Worm (Caenorhabditis elegans) whole organism, young adult: ENCODE data around the gene C18D11.3.
"Not testable (repeated sequence)": the region's sequence is repeated elsewhere in the genome, so short reads cannot be mapped to it uniquely, and the experiment has no call there.

ENCODE experiments used
- B0035.1 ChIP-seq: sonication (generic microtip); optimal IDR thresholded peaks from 2 replicates; lab custom pipeline; 2016; ENCODE audit warnings: missing genetic modification characterization, mild to moderate bottlenecking, missing compliant biosample characterization, missing genotype, missing genetic modification reagents
- D2030.7 ChIP-seq: fragments of 200-800 bp; sonication (Bioruptor generic); IDR thresholded peaks from 2 replicates; pipeline ENCODE4 v1.3.6; 2022; ENCODE audit warnings: missing genetic modification reagents, missing genetic modification characterization, missing compliant biosample characterization
- F23B12.7 ChIP-seq: sonication (generic microtip); optimal IDR thresholded peaks from 2 replicates; lab custom pipeline; 2017; ENCODE audit warnings: missing genetic modification characterization, mild to moderate bottlenecking, missing compliant biosample characterization, antibody characterized with exemption, moderate library complexity; ENCODE audit not compliant: insufficient read depth
- F37B4.10 ChIP-seq: fragments of 200-800 bp; sonication (Bioruptor generic); IDR thresholded peaks from 2 replicates; pipeline ENCODE4 v1.3.6; 2022; ENCODE audit warnings: missing genetic modification characterization, missing compliant biosample characterization
- F39B2.1 ChIP-seq: fragments of 200-800 bp; sonication (Bioruptor generic); IDR thresholded peaks from 2 replicates; pipeline ENCODE4 v1.3.6; 2022; ENCODE audit warnings: missing genetic modification reagents, missing genetic modification characterization, missing compliant biosample characterization
- F49E8.2 ChIP-seq: sonication (generic microtip); optimal IDR thresholded peaks from 3 replicates; lab custom pipeline; 2017; ENCODE audit warnings: missing genetic modification characterization, mild to moderate bottlenecking, missing compliant biosample characterization, antibody characterized with exemption, moderate library complexity; ENCODE audit not compliant: insufficient read depth
- F52B5.7 ChIP-seq: sonication (generic microtip); optimal IDR thresholded peaks from 2 replicates; lab custom pipeline; 2016; ENCODE audit warnings: mild to moderate bottlenecking, missing genetic modification characterization, missing compliant biosample characterization
- T07F8.4 ChIP-seq: sonication (generic microtip); optimal IDR thresholded peaks from 2 replicates; lab custom pipeline; 2016; ENCODE audit warnings: mild to moderate bottlenecking, missing genetic modification characterization, moderate library complexity, missing compliant biosample characterization
- Y53G8AR.9 ChIP-seq: fragments of 200-800 bp; sonication (Bioruptor generic); conservative IDR thresholded peaks from 2 replicates; pipeline ENCODE4 v1.3.6; 2022; ENCODE audit warnings: missing genetic modification reagents, missing genetic modification characterization, missing compliant biosample characterization
- Y79H2A.3 ChIP-seq: fragments of 200-800 bp; sonication (Bioruptor generic); conservative IDR thresholded peaks from 2 replicates; pipeline ENCODE4 v1.3.6; 2022; ENCODE audit warnings: missing genetic modification reagents, missing genetic modification characterization, missing compliant biosample characterization
- Y95B8A.8 ChIP-seq: fragments of 200-800 bp; sonication (Bioruptor generic); IDR thresholded peaks from 2 replicates; pipeline ENCODE4 v1.3.6; 2022; ENCODE audit warnings: missing genetic modification reagents, missing genetic modification characterization, missing compliant biosample characterization
- attf-5 ChIP-seq: fragments of 200-800 bp; sonication (Bioruptor generic); optimal IDR thresholded peaks from 2 replicates; lab custom pipeline; 2018; ENCODE audit warnings: mild to moderate bottlenecking, missing genetic modification characterization, missing compliant biosample characterization
- bed-1 ChIP-seq: fragments of 200-800 bp; sonication (Bioruptor generic); IDR thresholded peaks from 2 replicates; pipeline ENCODE4 v1.3.6; 2022; ENCODE audit warnings: missing genetic modification reagents, missing genetic modification characterization, missing compliant biosample characterization
- cebp-1 ChIP-seq, 2 experiments: fragments of 200-800 bp in 1 of 2; sonication (Bioruptor generic) in 1 of 2; sonication (generic microtip) in 1 of 2; IDR thresholded peaks in 1 of 2; optimal IDR thresholded peaks in 1 of 2; 2 replicates each; pipeline versions ENCODE4 v1.3.6 to Lab custom; 2017 to 2022; ENCODE audit warnings: missing compliant biosample characterization in 2 of 2, missing genetic modification characterization in 2 of 2, mild to moderate bottlenecking in 1 of 2, missing genetic modification reagents in 1 of 2, moderate library complexity in 1 of 2
- ceh-100 ChIP-seq: fragments of 200-800 bp; sonication (Bioruptor generic); IDR thresholded peaks from 2 replicates; pipeline ENCODE4 v1.3.6; 2022; ENCODE audit warnings: missing genetic modification reagents, missing genetic modification characterization, missing compliant biosample characterization
- ceh-79 ChIP-seq: sonication (generic microtip); optimal IDR thresholded peaks from 2 replicates; lab custom pipeline; 2017; ENCODE audit warnings: mild to moderate bottlenecking, missing genetic modification characterization, missing compliant biosample characterization
- die-1 ChIP-seq: sonication (generic microtip); optimal IDR thresholded peaks from 2 replicates; lab custom pipeline; 2016; ENCODE audit warnings: missing genotype, mild to moderate bottlenecking, missing genetic modification characterization, missing compliant biosample characterization
- dpl-1 ChIP-seq: fragments of 150-350 bp; optimal IDR thresholded peaks from 2 replicates; lab custom pipeline; 2014; ENCODE audit warnings: missing biosample characterization, missing genetic modification reagents, missing genetic modification characterization
- egl-44 ChIP-seq: fragments of 200-800 bp; sonication (Bioruptor generic); IDR thresholded peaks from 2 replicates; pipeline ENCODE4 v1.3.6; 2022; ENCODE audit warnings: missing genetic modification reagents, missing genetic modification characterization, missing compliant biosample characterization
- egrh-3 ChIP-seq: fragments of 200-800 bp; sonication (Bioruptor generic); IDR thresholded peaks from 2 replicates; pipeline ENCODE4 v1.3.6; 2022; ENCODE audit warnings: missing genetic modification reagents, missing genetic modification characterization, missing compliant biosample characterization
- ets-4 ChIP-seq: fragments of 200-800 bp; sonication (Bioruptor generic); optimal IDR thresholded peaks from 2 replicates; lab custom pipeline; 2018; ENCODE audit warnings: mild to moderate bottlenecking, missing genetic modification characterization, missing compliant biosample characterization
- him-1 ChIP-seq: sonication (generic microtip); optimal IDR thresholded peaks from 2 replicates; lab custom pipeline; 2016; ENCODE audit warnings: missing genotype, missing genetic modification reagents, missing genetic modification characterization, missing compliant biosample characterization
- hlh-12 ChIP-seq: sonication (generic microtip); optimal IDR thresholded peaks from 2 replicates; lab custom pipeline; 2016; ENCODE audit warnings: missing genetic modification characterization, missing compliant biosample characterization
- hrde-1 ChIP-seq: sonication (generic microtip); optimal IDR thresholded peaks from 2 replicates; lab custom pipeline; 2016; ENCODE audit warnings: missing genetic modification characterization, mild to moderate bottlenecking, missing compliant biosample characterization, moderate library complexity, missing genotype, missing genetic modification reagents, borderline replicate concordance
- let-607 ChIP-seq, 2 experiments: fragments of 200-800 bp in 1 of 2; sonication (Bioruptor generic) in 1 of 2; sonication (generic microtip) in 1 of 2; optimal IDR thresholded peaks; 2 replicates each; lab custom pipeline; 2016 to 2018; ENCODE audit warnings: mild to moderate bottlenecking in 2 of 2, missing compliant biosample characterization in 2 of 2, missing genetic modification characterization in 2 of 2, moderate library complexity in 2 of 2, missing genotype in 1 of 2
- lin-26 ChIP-seq: fragments of 200-800 bp; sonication (Bioruptor generic); IDR thresholded peaks from 2 replicates; pipeline ENCODE4 v1.3.6; 2022; ENCODE audit warnings: missing genetic modification reagents, missing genetic modification characterization, missing compliant biosample characterization
- lin-35 ChIP-seq, 3 experiments: fragments of 150-350 bp in 2 of 3; sonication (generic microtip) in 1 of 3; optimal IDR thresholded peaks; 2 replicates each; lab custom pipeline; 2014 to 2018; ENCODE audit warnings: missing biosample characterization in 3 of 3, missing genetic modification characterization in 3 of 3, missing genetic modification reagents in 3 of 3
- lin-54 ChIP-seq: fragments of 200-800 bp; sonication (Bioruptor generic); optimal IDR thresholded peaks from 2 replicates; lab custom pipeline; 2018; ENCODE audit warnings: mild to moderate bottlenecking, missing genetic modification characterization, missing compliant biosample characterization
- madf-10 ChIP-seq: sonication (generic microtip); optimal IDR thresholded peaks from 2 replicates; lab custom pipeline; 2016; ENCODE audit warnings: mild to moderate bottlenecking, missing genetic modification characterization, missing compliant biosample characterization
- madf-8 ChIP-seq: fragments of 200-800 bp; sonication (Bioruptor generic); conservative IDR thresholded peaks from 2 replicates; pipeline ENCODE4 v1.3.6; 2022; ENCODE audit warnings: missing genetic modification reagents, missing genetic modification characterization, missing compliant biosample characterization
- mxl-1 ChIP-seq: sonication (generic microtip); optimal IDR thresholded peaks from 2 replicates; lab custom pipeline; 2016; ENCODE audit warnings: missing genetic modification characterization, missing compliant biosample characterization
- nhr-179 ChIP-seq: sonication (generic microtip); optimal IDR thresholded peaks from 2 replicates; lab custom pipeline; 2016; ENCODE audit warnings: mild to moderate bottlenecking, missing genetic modification characterization, missing compliant biosample characterization
- repo-1 ChIP-seq: sonication (generic microtip); optimal IDR thresholded peaks from 2 replicates; lab custom pipeline; 2017; ENCODE audit warnings: mild to moderate bottlenecking, missing genetic modification characterization, missing compliant biosample characterization
- rpc-1 ChIP-seq, 2 experiments: fragments of 150-350 bp in 1 of 2; sonication (generic microtip) in 1 of 2; optimal IDR thresholded peaks; 2 replicates each; lab custom pipeline; 2014 to 2018; ENCODE audit warnings: missing biosample characterization in 1 of 2, missing genetic modification characterization in 1 of 2, missing genetic modification reagents in 1 of 2, missing genotype in 1 of 2
- snpc-1.3 ChIP-seq: sonication (generic microtip); optimal IDR thresholded peaks from 2 replicates; lab custom pipeline; 2017; ENCODE audit warnings: missing genetic modification characterization, mild to moderate bottlenecking, missing compliant biosample characterization, antibody characterized with exemption, moderate library complexity, missing genotype, missing genetic modification reagents; ENCODE audit not compliant: insufficient read depth
- snpc-4 ChIP-seq, 5 experiments: fragments of 150-350 bp in 1 of 5; sonication (generic microtip) in 4 of 5; optimal IDR thresholded peaks; 2 replicates each; lab custom pipeline; 2014 to 2018; ENCODE audit warnings: missing genetic modification characterization in 5 of 5, missing biosample characterization in 3 of 5, antibody characterized with exemption in 2 of 5, mild to moderate bottlenecking in 2 of 5, missing compliant biosample characterization in 2 of 5, missing genotype in 2 of 5, moderate library complexity in 2 of 5, missing genetic modification reagents in 1 of 5
- somi-1 ChIP-seq: fragments of 200-800 bp; sonication (Bioruptor generic); optimal IDR thresholded peaks from 2 replicates; lab custom pipeline; 2018; ENCODE audit warnings: mild to moderate bottlenecking, missing genetic modification characterization, missing compliant biosample characterization
- unc-62 ChIP-seq: fragments of 150-350 bp; optimal IDR thresholded peaks from 2 replicates; lab custom pipeline; 2014; ENCODE audit warnings: missing biosample characterization, missing genetic modification reagents, missing genetic modification characterization
- zfh-2 ChIP-seq: fragments of 200-800 bp; sonication (Bioruptor generic); conservative IDR thresholded peaks from 2 replicates; pipeline ENCODE4 v1.3.6; 2022; ENCODE audit warnings: missing genetic modification reagents, missing genetic modification characterization, missing compliant biosample characterization
- zim-3 ChIP-seq: sonication (generic microtip); optimal IDR thresholded peaks from 2 replicates; lab custom pipeline; 2017; ENCODE audit warnings: mild to moderate bottlenecking, missing genetic modification characterization, moderate library complexity, missing compliant biosample characterization

The C18D11.3 gene

ce11 chrIII:11823260-11823659 is at the start of gene C18D11.3 (continued):
- TF ChIP-seq hlh-12 (tag; lab: Kevin White, UChicago) (no peak), somi-1 (GFP tag; lab: Kevin White, UChicago) (no peak), ceh-100 (GFP tag; lab: Robert Waterston, UW) (peak; percentile 75), dpl-1 (GFP tag; lab: Kevin White, UChicago) (peak; percentile 57), die-1 (tag; lab: Kevin White, UChicago) (no peak), snpc-4 (GFP tag; optimal IDR thresholded peaks at IDR 0.05; lab: Kevin White, UChicago) (peak; percentile 32), snpc-4 (tag; optimal IDR thresholded peaks at IDR 0.05; lab: Kevin White, UChicago) (peak in 3 of 4 experiments; percentile 26 to 71 (median 52)), mxl-1 (no peak), ets-4 (GFP tag; lab: Kevin White, UChicago) (peak; percentile 27), Y53G8AR.9 (GFP tag; lab: Robert Waterston, UW) (0 out of 2 replicates have a peak, but pooled peaks have one; percentile 48), bed-1 (no peak), zfh-2 (peak; percentile 56; the same call in 1 of the 2 replicates), egrh-3 (GFP tag; lab: Robert Waterston, UW) (0 out of 2 replicates have a peak, but pooled peaks have one; percentile 14), him-1 (tag; lab: Kevin White, UChicago) (peak; percentile 16), D2030.7 (GFP tag; lab: Robert Waterston, UW) (peak; percentile 49; the same call in 1 of the 2 replicates), hrde-1 (tag; lab: Kevin White, UChicago) (no peak), repo-1 (no peak), F37B4.10 (no peak), rpc-1 (optimal IDR thresholded peaks at IDR 0.05; lab: Kevin White, UChicago) (no peak), rpc-1 (tag; optimal IDR thresholded peaks at IDR 0.05; lab: Kevin White, UChicago) (no peak), lin-26 (GFP tag; lab: Robert Waterston, UW) (peak; percentile 70; the same call in 1 of the 2 replicates), ceh-79 (no peak), B0035.1 (tag; lab: Kevin White, UChicago) (no peak), F49E8.2 (no peak), attf-5 (GFP tag; lab: Kevin White, UChicago) (peak; percentile 94), F39B2.1 (GFP tag; lab: Robert Waterston, UW) (no peak), unc-62 (GFP tag; lab: Kevin White, UChicago) (no peak), nhr-179 (no peak), F52B5.7 (tag; lab: Kevin White, UChicago) (no peak), madf-8 (GFP tag; lab: Robert Waterston, UW) (peak; percentile 31; the same call in 1 of the 2 replicates), Y79H2A.3 (GFP tag; lab: Robert Waterston, UW) (no peak)

DNA sequence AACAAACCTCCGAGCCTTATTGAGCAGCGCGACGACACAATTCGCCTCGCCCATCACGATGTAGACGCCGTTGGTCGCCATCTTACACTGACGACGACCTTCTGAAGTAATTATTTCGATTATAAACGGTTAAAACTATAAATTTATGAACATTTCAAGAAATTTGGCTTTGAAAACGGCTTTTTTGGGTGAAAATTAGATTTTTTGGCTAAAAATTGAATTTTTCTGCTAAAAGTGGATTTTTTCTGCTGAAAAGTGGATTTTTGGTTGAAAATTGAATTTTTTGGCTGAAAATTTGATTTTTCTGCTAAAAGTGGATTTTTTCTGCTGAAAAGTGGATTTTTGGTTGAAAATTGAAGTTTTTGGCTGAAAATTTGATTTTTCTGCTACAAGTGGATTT is 49.7 kb upstream of the C18D11.3 start, which contains the start of gene gbf-1:
gbf-1 (minus strand) TSS at position 101 of the 400 bp plus-strand sequence.
- TF ChIP-seq zim-3 (tag; lab: Kevin White, UChicago); Y95B8A.8; madf-10 (tag; lab: Kevin White, UChicago): not testable (repeated sequence)

ce11 chrIII:11774508-11775000 is 48.7 kb upstream of the C18D11.3 start, which contains the start of gene immp-1:
Gene immp-1, plus strand, starts transcription at chrIII:11774950.
- TF ChIP-seq lin-54 = peak; percentile 11
- TF ChIP-seq lin-35 (GFP tag; optimal IDR thresholded peaks at IDR 0.05; lab: Kevin White, UChicago) = peak in 1 of 3 experiments; percentile 27
- peak; percentile 33 for TF ChIP-seq snpc-1.3 (tag; lab: Kevin White, UChicago)
- TF ChIP-seq let-607 (tag; optimal IDR thresholded peaks at IDR 0.05; lab: Kevin White, UChicago) = peak; percentile 45 to 78
- no peak for TF ChIP-seq T07F8.4 (tag; lab: Kevin White, UChicago)
- TF ChIP-seq egl-44 (GFP tag; lab: Robert Waterston, UW) = no peak
- no peak for TF ChIP-seq cebp-1 (GFP tag; IDR thresholded peaks at IDR 0.05; lab: Robert Waterston, UW)
- TF ChIP-seq cebp-1 (tag; optimal IDR thresholded peaks at IDR 0.05; lab: Kevin White, UChicago) = peak; percentile 82
- TF ChIP-seq F23B12.7 (tag; lab: Kevin White, UChicago) = peak; percentile 14
